Fruit fly (Drosophila melanogaster) whole organism, prepupa: ENCODE measurements around the gene CG4161.

Source experiments
- CG10631 ChIP-seq: fragments of 200-800 bp; sonication (Bioruptor generic); optimal IDR thresholded peaks from 2 replicates; lab custom pipeline; 2016; ENCODE audit warnings: missing biosample characterization, missing genetic modification characterization
- Eip93F ChIP-seq: fragments of 200-800 bp; sonication (Bioruptor generic); optimal IDR thresholded peaks from 2 replicates; lab custom pipeline; 2016; ENCODE audit warnings: missing biosample characterization, mild to moderate bottlenecking, missing genetic modification characterization
- Gug ChIP-seq: fragments of 200-800 bp; sonication (Bioruptor generic); IDR thresholded peaks from 2 replicates; pipeline ENCODE4 v1.3.6; 2022; ENCODE audit warnings: missing biosample characterization, missing genetic modification characterization
- Hr39 ChIP-seq: fragments of 200-800 bp; sonication (Bioruptor generic); optimal IDR thresholded peaks from 2 replicates; lab custom pipeline; 2016; ENCODE audit warnings: missing biosample characterization, missing genetic modification characterization
- Lpt ChIP-seq: fragments of 200-800 bp; sonication (Bioruptor generic); optimal IDR thresholded peaks from 3 replicates; lab custom pipeline; 2016; ENCODE audit warnings: missing biosample characterization, missing genetic modification characterization
- Met ChIP-seq: fragments of 200-800 bp; sonication (Bioruptor generic); optimal IDR thresholded peaks from 3 replicates; lab custom pipeline; 2016; ENCODE audit warnings: missing biosample characterization, missing genetic modification characterization
- OdsH ChIP-seq: fragments of 200-800 bp; sonication (Bioruptor generic); optimal IDR thresholded peaks from 3 replicates; lab custom pipeline; 2016; ENCODE audit warnings: missing biosample characterization, missing genetic modification characterization
- acj6 ChIP-seq: fragments of 200-800 bp; sonication (Bioruptor generic); optimal IDR thresholded peaks from 3 replicates; lab custom pipeline; 2016; ENCODE audit warnings: missing biosample characterization, missing genetic modification characterization
- dac ChIP-seq: fragments of 200-800 bp; sonication (Bioruptor generic); optimal IDR thresholded peaks from 2 replicates; lab custom pipeline; 2017; ENCODE audit warnings: missing biosample characterization, mild to moderate bottlenecking, missing genetic modification characterization
- esn ChIP-seq: fragments of 200-800 bp; sonication (Bioruptor generic); optimal IDR thresholded peaks from 2 replicates; lab custom pipeline; 2016; ENCODE audit warnings: missing biosample characterization, mild to moderate bottlenecking, missing genetic modification characterization, moderate library complexity
- fd59A ChIP-seq: fragments of 200-800 bp; sonication (Bioruptor generic); optimal IDR thresholded peaks from 2 replicates; lab custom pipeline; 2017; ENCODE audit warnings: missing biosample characterization, mild to moderate bottlenecking, missing genetic modification characterization, missing genetic modification reagents
- spab ChIP-seq: fragments of 200-800 bp; sonication (Bioruptor generic); optimal IDR thresholded peaks from 2 replicates; lab custom pipeline; 2017; ENCODE audit warnings: missing biosample characterization, mild to moderate bottlenecking, missing genetic modification characterization, missing genetic modification reagents

DNA sequence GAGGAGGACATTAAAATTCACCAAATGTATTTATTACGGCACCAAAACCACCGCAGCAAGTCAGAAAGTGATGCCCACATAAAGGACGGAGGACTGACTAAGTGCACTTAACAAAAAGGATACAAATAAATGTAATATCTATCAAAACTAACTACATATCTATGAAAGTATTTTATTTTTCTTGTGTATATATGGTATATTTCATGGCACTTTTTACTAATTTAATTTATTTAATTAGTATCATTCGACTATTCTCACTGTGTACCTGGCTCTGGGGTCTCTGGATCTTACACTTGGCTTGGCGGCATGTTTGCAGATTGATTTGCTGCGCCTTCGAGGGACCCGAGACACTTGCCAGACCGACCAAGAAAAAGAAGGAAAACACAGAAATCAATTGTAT lies 19.0 kb upstream of the CG4161 start:
- TF ChIP-seq fd59A (GFP tag; lab: Kevin White, UChicago) (peak; percentile 61), Hr39 (GFP tag; lab: Kevin White, UChicago) (peak; percentile 66), esn (GFP tag; lab: Kevin White, UChicago) (peak; percentile 93), CG10631 (GFP tag; lab: Kevin White, UChicago) (peak; percentile 75), spab (GFP tag; lab: Kevin White, UChicago) (peak; percentile 62), Gug (no peak), Lpt (GFP tag; lab: Kevin White, UChicago) (no peak), Met (GFP tag; lab: Kevin White, UChicago) (peak; percentile 89), dac (GFP tag; lab: Kevin White, UChicago) (no peak), acj6 (GFP tag; lab: Kevin White, UChicago) (peak; percentile 73), OdsH (GFP tag; lab: Kevin White, UChicago) (peak; percentile 62), Eip93F (GFP tag; lab: Kevin White, UChicago) (peak; percentile 59)
